Fruit fly (Drosophila melanogaster) ovary, adult (tissue): ENCODE data around the gene CG46311.
A peak's percentile ranks its signal among the peaks of the same experiment; 100 is the strongest.

Source experiments
- CG17801 ChIP-seq: fragments of 200-800 bp; optimal IDR thresholded peaks from 2 replicates; lab custom pipeline; 2019; ENCODE audit warnings: missing biosample characterization, mild to moderate bottlenecking, missing genetic modification characterization, moderate library complexity; ENCODE audit not compliant: partially characterized antibody

The CG46311 gene

DNA sequence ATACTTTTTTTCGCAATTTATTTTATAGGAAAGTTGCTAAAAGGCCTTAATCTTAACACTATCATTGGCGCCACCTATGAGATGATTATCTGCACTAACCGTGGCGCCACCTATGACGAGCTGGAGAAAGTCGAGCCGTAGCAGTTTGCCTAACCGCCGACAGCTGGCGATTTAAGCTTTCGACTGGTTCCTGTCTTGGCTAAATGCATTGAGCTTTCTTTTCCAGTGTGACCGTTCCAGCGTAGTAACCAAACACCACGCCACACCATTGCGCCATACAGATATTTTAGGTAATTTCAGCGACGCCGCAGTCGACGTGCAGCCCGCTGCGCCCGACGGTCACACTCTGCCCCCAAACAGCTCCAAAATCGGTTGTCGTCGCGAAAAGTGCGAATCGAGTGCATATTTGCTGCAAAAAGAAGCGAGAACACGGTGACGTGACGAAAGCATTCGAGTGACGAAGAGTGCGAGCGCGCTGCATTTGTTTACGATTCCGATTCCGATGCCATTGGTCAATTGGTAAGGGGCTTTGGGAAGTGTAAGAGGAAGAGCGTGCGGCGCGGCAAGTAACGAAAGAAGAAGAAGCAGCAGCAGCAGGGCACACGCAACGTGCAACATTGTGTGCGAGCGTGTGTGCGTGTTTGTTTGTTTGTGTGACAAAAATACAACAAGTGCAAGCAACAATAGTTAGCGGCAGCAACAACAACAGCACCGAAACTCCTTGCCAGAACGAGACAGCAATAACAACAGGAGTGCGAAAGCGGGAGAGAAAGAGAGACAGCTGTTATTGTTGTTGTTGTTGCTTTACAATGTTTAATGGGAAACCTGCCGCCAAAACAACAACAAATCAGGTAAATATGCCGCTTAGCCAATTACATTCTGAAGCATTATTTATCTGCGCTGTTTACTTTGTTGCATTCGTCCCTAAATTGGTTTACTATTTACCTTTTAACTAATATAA, at the start of gene CG46311, which contains the start of gene Tpst:
Gene CG46311, plus strand, starts transcription at position 341 of the 961 bp plus-strand sequence.
Gene Tpst, plus strand, starts transcription at position 341 of the 961 bp plus-strand sequence.
- TF ChIP-seq CG17801 = peak; percentile 31

DNA sequence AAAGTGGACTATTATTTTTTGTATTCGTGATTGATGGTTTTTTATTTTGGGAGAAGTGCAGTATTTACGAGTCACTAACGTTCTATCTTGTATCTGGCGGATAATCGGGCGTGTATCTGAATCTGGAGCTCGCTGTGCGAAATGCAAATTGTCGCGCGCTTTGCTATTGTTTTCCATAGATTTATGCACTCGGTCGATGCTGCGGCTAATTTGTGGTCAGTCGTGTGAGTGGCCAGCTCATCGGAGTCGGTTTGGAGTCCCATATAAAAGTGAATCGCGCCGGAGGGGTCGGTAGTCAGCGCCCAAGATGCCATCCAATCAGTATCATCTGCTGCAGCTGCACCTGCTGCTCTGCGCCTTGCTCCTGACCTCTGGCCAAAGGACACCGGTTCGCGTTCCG, 35.9 kb upstream of the CG46311 start, which contains the start of gene CG15754:
Gene CG15754, plus strand, starts transcription at position 301 of the 400 bp plus-strand sequence.
- TF ChIP-seq CG17801 = no peak

DNA sequence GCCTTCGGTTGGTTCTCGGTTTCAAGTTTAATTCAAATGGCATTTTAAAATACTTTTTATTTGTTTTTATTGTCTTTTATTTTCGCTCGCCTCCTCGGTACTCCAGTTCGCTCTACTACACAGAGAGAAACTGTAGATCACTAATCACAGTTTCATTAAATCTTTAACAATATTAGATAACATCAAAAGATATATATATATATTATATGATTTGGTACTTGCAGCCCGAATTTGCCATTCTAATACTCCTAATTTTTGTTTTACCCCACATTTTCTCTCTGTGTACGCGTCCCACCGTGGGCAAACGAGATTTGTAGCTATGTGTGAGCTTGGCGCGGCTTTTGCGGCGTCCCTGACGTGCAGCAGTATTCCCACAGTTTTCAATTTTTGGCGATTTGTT, 34.0 kb upstream of the CG46311 start:
- no peak for TF ChIP-seq CG17801

DNA sequence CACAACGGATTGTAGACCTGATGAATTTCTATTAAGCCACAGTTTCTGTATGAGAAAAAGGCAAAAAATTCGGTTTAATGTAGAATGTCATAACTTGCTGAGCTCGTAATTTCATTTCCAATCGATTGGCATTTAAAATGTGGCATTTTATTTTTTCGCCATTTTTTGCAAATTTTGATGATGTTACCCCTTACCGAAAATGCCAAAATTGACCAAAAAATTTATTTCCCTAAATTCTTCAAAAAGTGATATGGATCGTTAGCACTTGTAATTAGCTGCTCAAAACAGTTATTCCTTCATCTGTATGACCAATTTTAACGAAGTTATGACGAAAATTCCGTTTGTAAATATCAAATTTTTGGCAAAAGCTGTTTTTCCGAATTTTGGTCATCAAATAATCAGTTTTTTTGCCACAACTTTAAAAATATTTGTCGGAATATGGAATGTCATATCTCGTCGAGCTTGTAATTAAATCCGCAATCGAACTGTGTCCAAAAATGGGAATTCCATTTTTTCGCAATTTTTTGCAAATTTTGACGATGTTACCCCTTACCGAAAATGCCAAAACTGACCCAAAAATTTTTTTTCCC, 33.3 kb upstream of the CG46311 start, which contains the start of gene CG44428:
Gene CG44428, minus strand, starts transcription at position 51 of the 590 bp plus-strand sequence.
- TF ChIP-seq CG17801 = no peak

DNA sequence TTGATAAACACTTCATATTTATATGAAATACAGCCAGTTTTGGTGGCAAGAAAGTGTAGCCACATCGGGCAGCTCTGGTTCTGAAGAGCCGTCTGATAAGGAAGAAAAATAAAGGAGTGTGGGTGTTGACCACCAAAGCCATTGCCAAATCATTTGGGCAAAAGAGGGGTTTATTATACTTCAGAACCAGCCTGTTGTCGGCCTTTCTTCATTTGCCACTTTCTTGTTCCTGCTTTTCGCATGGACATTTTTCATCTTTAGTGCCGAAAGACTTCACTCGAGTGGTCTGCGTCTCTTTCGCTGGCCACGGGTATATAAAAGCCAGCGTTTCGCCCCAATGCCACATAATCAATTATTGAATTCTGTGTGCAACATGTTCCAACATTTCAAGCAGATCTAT, 29.5 kb upstream of the CG46311 start, which contains the start of gene CG15756:
Gene CG15756, plus strand, starts transcription at position 301 of the 400 bp plus-strand sequence.
- no peak for TF ChIP-seq CG17801

DNA sequence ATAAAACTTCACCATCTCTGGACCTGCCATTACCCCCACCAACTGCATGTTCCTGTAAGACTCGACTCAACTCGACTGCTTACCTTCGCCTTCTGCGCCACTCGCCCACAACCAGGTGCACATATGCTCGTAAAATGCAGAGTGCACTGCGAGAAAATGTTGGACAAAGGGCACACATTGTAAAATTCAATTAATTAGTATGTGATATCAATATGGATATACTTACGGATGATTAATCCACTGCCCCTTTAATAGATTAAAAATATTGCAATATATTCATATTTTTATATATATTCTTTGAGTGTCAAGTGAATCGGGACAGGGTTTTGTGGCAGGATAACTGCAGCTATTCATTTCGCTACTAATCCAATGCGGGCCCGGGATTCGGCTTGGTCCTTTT, 26.8 kb upstream of the CG46311 start:
- TF ChIP-seq CG17801 = no peak

DNA sequence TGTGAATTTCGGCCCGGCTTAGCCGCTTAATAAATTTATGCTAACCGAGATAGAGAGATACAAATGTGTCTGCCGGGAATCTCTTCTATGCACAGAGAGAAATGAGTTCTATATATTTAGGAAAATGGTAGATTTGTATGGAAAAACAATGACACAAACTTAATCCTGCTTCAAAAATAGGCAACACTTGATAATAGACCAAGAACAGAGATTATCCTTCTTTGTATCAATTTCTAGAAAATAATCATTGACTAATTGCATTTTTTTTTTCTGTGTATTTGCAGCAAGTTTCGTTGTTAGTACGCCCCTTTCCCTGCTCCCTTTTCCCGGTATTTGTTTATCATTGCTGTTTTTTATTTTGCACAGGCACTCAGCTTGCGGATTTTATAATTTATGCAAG, 24.2 kb upstream of the CG46311 start:
- TF ChIP-seq CG17801 = no peak

DNA sequence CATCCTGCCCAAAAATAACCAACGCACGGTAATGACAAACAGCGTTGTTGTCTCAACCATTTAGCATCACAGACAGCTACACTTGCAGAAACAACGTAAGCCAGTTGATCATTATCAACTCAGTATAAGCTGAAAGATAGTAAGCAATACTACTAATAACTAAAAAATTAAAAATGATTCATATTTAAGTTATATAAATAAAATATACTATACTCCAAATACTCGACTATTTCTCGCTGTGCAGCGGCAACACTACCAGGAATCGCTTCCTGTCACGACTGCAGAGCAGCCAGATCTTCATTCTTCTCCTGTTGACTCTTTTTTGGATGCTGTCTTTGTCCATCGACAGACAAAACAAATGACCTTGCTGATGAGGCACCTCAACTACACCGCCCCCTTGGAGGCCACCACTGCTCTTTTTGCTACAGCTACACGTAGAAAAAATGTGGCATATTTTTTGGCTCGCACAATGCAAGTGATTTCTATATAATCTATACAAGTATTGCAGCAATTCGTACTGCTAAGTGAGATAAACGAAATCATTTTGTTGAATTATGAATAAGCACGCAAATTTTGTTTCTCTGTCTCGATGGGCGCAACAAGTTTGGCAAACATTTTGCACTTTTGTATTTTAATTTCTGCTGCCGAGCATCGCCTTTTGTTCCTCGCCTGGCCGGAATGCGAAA, 22.6 kb upstream of the CG46311 start:
- TF ChIP-seq CG17801 = no peak

DNA sequence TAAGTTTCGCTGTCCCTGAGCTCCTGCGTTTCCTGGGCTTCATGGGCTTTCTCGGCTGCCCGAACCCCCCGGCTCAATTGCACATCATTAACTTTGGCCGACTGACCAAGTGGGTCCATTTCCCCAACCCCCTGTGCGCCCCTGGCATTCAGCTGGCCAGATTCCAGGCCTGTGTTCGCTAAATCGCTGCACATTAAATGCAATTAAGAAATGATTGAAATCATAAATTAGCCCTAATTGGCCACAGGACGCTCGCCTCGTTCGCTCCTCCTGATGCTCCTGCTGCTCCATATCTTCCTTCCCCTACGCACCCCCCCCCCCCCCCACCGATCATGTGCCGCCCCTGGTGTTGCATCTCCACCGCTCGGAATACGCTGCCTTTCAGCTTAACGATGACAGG, 21.5 kb upstream of the CG46311 start:
- no peak for TF ChIP-seq CG17801

DNA sequence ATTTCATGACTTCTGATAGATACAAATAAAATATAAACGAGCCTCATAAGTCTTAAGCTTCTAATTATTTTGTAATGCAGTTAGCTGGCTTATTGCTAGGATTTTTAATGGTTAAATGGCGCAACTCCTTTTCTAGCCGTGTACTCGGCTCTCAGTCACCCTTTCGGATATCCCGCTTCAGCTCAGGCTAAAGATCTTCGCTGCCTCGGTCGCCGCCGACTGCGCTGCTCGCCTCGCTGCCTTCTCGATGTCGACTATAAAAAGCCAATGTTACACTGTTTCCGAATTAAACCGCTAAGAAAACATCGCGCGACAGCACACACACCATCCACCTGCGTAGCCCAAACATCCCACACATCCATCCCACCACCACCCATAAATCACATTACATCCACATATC, 20.3 kb upstream of the CG46311 start, which contains the start of gene Cpr12A:
Gene Cpr12A, plus strand, starts transcription at position 301 of the 400 bp plus-strand sequence.
- no peak for TF ChIP-seq CG17801

DNA sequence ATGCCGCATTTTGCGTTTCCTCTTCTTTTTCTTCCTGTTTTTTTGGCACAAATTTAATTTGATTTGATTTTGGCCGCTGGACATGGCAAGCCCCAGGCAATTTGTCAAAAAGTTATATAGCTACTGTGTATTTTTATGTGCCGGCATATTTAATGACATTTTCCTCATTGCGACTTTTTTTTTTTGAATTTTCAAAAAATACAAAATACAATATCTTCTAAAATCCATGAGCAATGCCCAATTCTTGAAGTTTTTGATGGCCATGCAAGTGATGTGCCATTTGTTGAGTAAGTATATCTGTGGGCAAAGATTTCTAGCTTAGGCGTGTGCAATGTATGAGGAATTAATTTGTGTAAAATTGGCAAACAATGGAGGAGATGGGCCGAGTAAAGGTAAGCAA, 7.9 kb upstream of the CG46311 start, which contains the start of gene CG11816:
Gene CG11816, minus strand, starts transcription at position 101 of the 400 bp plus-strand sequence.
- TF ChIP-seq CG17801 = no peak

DNA sequence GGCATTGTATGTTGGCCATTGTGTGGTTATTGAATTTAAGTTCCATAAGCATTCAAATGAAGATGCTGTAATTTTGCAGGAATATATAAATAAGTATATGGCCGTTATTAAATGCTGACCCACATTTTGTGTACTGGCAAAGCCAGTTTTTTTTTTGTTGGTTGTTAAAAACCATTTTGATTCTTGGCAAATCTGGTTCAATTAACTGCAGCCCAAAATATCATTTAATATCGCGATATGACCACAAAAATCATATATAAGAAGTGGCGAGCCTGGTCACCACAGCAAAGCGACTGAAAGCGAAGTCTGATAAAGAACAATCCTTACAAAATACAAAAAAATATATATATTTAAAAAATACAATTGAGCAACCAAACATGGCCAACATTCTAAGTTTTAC, 7.5 kb upstream of the CG46311 start, which contains the start of gene CG32631:
Gene CG32631, plus strand, starts transcription at position 301 of the 400 bp plus-strand sequence.
- no peak for TF ChIP-seq CG17801

DNA sequence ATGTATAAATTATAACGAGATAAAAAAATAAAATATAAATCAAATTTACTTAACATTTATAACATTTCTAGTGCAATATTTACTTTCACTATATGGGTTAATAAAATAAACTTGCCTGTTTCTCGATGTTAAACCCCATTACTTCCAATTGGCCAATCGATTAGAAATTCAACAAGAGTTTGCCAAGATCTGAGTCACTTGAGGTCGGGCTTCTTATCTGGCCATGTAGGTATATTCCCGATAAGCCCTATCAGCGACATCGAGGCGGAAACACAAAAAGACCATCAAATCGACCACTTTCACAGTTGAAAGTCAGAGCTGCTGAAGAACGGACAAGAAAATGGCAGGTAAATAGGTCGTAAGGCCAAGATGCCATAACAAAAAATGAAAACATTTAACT, 2.3 kb upstream of the CG46311 start, which contains the start of gene CG32633:
Gene CG32633, plus strand, starts transcription at position 301 of the 400 bp plus-strand sequence.
- no peak for TF ChIP-seq CG17801

DNA sequence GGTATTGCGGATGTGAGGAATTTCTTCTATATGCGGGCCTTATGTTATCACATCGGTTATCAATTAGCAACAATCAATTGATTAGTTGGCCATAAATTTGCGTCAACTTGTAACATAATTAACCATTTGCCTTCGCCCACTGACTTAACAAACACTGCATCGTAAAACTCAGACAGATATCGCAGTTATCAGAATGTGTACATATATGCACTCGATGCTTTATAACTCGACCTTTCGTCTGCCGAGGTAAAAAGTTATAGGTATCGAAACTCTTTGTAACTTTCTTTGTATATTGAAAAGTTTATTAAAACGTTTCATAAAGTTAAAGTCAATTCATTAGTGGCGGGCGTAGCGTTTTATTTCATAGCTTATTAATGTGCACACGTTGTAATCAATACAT, 581 bp upstream of the CG46311 start:
- no peak for TF ChIP-seq CG17801

DNA sequence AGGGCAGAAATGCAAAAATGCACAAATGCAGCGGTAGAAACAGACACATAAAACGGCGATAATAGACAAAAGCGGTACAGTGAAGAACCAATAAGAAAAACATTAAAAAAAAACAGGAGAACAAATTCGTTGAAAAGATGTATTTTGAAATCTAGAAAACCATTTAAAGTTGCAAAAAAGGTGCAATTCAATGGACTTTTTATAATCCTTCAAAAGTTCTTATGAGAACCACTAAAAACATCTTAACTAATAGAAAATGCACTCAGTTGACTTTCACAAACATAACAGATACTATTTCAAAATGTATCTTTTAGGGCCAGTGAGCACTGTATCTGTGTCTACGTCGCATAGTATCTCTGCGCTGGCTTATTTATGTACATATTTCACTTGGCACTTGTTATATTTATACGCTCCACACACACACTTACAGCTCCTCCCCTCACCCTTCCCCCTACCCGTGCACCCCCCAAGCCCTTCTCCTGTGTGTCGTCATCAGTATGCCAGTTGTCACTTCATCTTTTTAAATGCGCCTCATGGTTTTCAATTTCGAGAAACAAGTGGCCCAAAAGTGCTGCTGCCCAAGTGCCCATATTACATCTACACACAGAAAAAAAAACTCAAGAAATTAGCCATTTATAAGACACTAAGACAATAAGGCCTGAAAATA, 2.0 kb downstream of the CG46311 start:
- TF ChIP-seq CG17801 = no peak

DNA sequence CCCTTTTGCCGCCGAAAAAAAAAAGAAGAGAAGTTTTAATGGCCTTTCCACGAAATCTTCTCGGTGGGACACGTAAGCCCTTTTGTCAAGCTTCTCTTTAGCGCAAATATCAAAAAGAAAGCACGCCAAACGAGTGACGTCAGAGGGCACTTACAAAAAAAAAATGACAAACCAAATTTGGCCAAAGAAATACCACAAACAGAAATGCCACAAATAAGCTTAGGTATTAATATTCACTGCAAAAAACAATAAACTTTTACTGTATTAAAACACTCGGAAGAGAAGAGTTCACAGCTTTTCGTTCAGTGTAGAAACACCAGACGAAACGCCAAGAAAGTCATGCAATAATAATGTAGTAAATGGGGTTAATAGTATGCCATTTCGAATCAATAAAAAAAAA, 4.5 kb downstream of the CG46311 start:
- peak; percentile 44 for TF ChIP-seq CG17801
